Worm (Caenorhabditis elegans): ENCODE data around the gene eif-3.G.

The eif-3.G gene

ce11 chrII:8483793-8484186 lies 41.2 kb downstream of the eif-3.G start, which contains the start of gene taap-1:
taap-1 (minus strand) TSS chrII:8483871.
- TF ChIP-seq lag-1 (GFP tag; IDR thresholded peaks at IDR 0.05): no peak
- TF ChIP-seq bed-1 (GFP tag; IDR thresholded peaks at IDR 0.05): no peak
- no peak for TF ChIP-seq nfyb-1 (GFP tag; IDR thresholded peaks at IDR 0.05)
- no peak for TF ChIP-seq gei-17 (GFP tag; optimal IDR thresholded peaks at IDR 0.05)
- peak; percentile 11 for TF ChIP-seq ZK185.1 (tag; optimal IDR thresholded peaks at IDR 0.05; ENCODE audit: poor library complexity, severe bottlenecking)
- no peak for TF ChIP-seq atf-7 (tag; optimal IDR thresholded peaks at IDR 0.05)
- no peak for TF ChIP-seq F55B11.4 (tag; optimal IDR thresholded peaks at IDR 0.05; ENCODE audit: borderline replicate concordance, insufficient read depth)
- 0 out of 2 replicates have a peak, but pooled peaks have one; percentile 25 for TF ChIP-seq madf-6 (GFP tag; IDR thresholded peaks at IDR 0.05)
- TF ChIP-seq F57C9.4 (tag; optimal IDR thresholded peaks at IDR 0.05): no peak
- no peak for TF ChIP-seq tbx-9 (tag; optimal IDR thresholded peaks at IDR 0.05; ENCODE audit: borderline replicate concordance)
- no peak for TF ChIP-seq attf-5 (GFP tag; optimal IDR thresholded peaks at IDR 0.05)

- 0 out of 2 replicates have a peak, but pooled peaks have one; percentile 58 for TF ChIP-seq Y53G8AR.9 (GFP tag; conservative IDR thresholded peaks at IDR 0.05)
- no peak for TF ChIP-seq cebp-1 (GFP tag; IDR thresholded peaks at IDR 0.05)
- peak; percentile 31 for TF ChIP-seq cebp-1 (tag; optimal IDR thresholded peaks at IDR 0.05)
- TF ChIP-seq tbx-9 (tag; optimal IDR thresholded peaks at IDR 0.05; ENCODE audit: borderline replicate concordance): no peak
- no peak for TF ChIP-seq nhr-120 (GFP tag; IDR thresholded peaks at IDR 0.05)
- TF ChIP-seq B0336.3 (GFP tag; IDR thresholded peaks at IDR 0.05): peak; percentile 43; the same call in 1 of the 2 replicates
- TF ChIP-seq Y56A3A.18 (GFP tag; IDR thresholded peaks at IDR 0.05): peak; percentile 80
- TF ChIP-seq bed-1 (GFP tag; IDR thresholded peaks at IDR 0.05): no peak
- peak; percentile 18 for TF ChIP-seq ztf-22 (GFP tag; optimal IDR thresholded peaks at IDR 0.05)
- no peak for TF ChIP-seq F10E7.11 (tag; optimal IDR thresholded peaks at IDR 0.05)
- no peak for TF ChIP-seq athp-1 (tag; optimal IDR thresholded peaks at IDR 0.05)
- TF ChIP-seq egl-44 (GFP tag; IDR thresholded peaks at IDR 0.05): no peak
- TF ChIP-seq nhr-80 (tag; optimal IDR thresholded peaks at IDR 0.05): peak; percentile 66
Measured at ce11 chrII:8484546-8484945, 42.0 kb downstream of the eif-3.G start.

ce11 chrII:8485603-8486002 lies 43.0 kb downstream of the eif-3.G start, which contains the start of gene gbh-2:
gbh-2 (plus strand) TSS chrII:8485879.
- TF ChIP-seq cebp-1 (GFP tag; IDR thresholded peaks at IDR 0.05) (no peak), cebp-1 (tag; optimal IDR thresholded peaks at IDR 0.05) (peak; percentile 42), pha-4 (tag; optimal IDR thresholded peaks at IDR 0.05) (no peak), tbp1 (GFP tag; optimal IDR thresholded peaks at IDR 0.05) (peak; percentile 41), madf-10 (tag; optimal IDR thresholded peaks at IDR 0.05) (peak; percentile 25), nhr-80 (tag; optimal IDR thresholded peaks at IDR 0.05) (peak; percentile 57), lin-40 (tag; optimal IDR thresholded peaks at IDR 0.05) (peak; percentile 14), ztf-3 (GFP tag; optimal IDR thresholded peaks at IDR 0.05) (no peak), mes-4 (tag; optimal IDR thresholded peaks at IDR 0.05) (no peak), xnd-1 (tag; optimal IDR thresholded peaks at IDR 0.05) (no peak), ztf-18 (tag; optimal IDR thresholded peaks at IDR 0.05) (no peak), atf-7 (tag; optimal IDR thresholded peaks at IDR 0.05) (peak; percentile 27), ZK185.1 (tag; optimal IDR thresholded peaks at IDR 0.05; ENCODE audit: poor library complexity, severe bottlenecking) (no peak), attf-6 (GFP tag; IDR thresholded peaks at IDR 0.05) (no peak), let-607 (tag; optimal IDR thresholded peaks at IDR 0.05) (peak in 1 of 2 experiments; percentile 38), somi-1 (GFP tag; optimal IDR thresholded peaks at IDR 0.05) (no peak), tlf-1 (GFP tag; optimal IDR thresholded peaks at IDR 0.05) (peak; percentile 7)

ce11 chrII:8488123-8488522 lies 45.6 kb downstream of the eif-3.G start:
- TF ChIP-seq snpc-1.1 (tag; optimal IDR thresholded peaks at IDR 0.05; ENCODE audit: insufficient read depth) (no peak), snpc-3.4 (tag; optimal IDR thresholded peaks at IDR 0.05) (no peak), gei-17 (GFP tag; optimal IDR thresholded peaks at IDR 0.05) (no peak)

Measured in whole organism, young adult.